Fruit fly (Drosophila melanogaster): ENCODE data around the gene GstZ2.

GstZ2 gene

dm6 chr3R:9491065-9491567, 30.7 kb upstream of the GstZ2 start (continued):
- no peak for TF ChIP-seq CG1233 (GFP tag; optimal IDR thresholded peaks at IDR 0.05)
- TF ChIP-seq CG7556 (GFP tag; optimal IDR thresholded peaks at IDR 0.05): no peak
- no peak for TF ChIP-seq ATbp (GFP tag; optimal IDR thresholded peaks at IDR 0.05)
- TF ChIP-seq dm (GFP tag; optimal IDR thresholded peaks at IDR 0.05): no peak
- TF ChIP-seq gcm2 (GFP tag; optimal IDR thresholded peaks at IDR 0.05): no peak
- no peak for TF ChIP-seq CG14050 (GFP tag; IDR thresholded peaks at IDR 0.05)
- TF ChIP-seq lmd (GFP tag; IDR thresholded peaks at IDR 0.05): no peak
- peak; percentile 25; the same call in 1 of the 2 replicates for TF ChIP-seq Adf1 (GFP tag; IDR thresholded peaks at IDR 0.05)
- no peak for TF ChIP-seq CG30431 (GFP tag; optimal IDR thresholded peaks at IDR 0.05)
- no peak for TF ChIP-seq CG15601 (tag; optimal IDR thresholded peaks at IDR 0.05)
- no peak for TF ChIP-seq nerfin-2 (GFP tag; IDR thresholded peaks at IDR 0.05; ENCODE audit: partially characterized antibody)
- TF ChIP-seq Pdp1 (GFP tag; optimal IDR thresholded peaks at IDR 0.05): no peak
- TF ChIP-seq lab (GFP tag; optimal IDR thresholded peaks at IDR 0.05): no peak
- no peak for TF ChIP-seq sug (tag; optimal IDR thresholded peaks at IDR 0.05)
- TF ChIP-seq bsh (GFP tag; optimal IDR thresholded peaks at IDR 0.05): no peak
- no peak for TF ChIP-seq MTF-1 (GFP tag; optimal IDR thresholded peaks at IDR 0.05; ENCODE audit: borderline replicate concordance)
- no peak for TF ChIP-seq CG11398 (GFP tag; optimal IDR thresholded peaks at IDR 0.05)
- TF ChIP-seq sima (GFP tag; optimal IDR thresholded peaks at IDR 0.05): no peak
- no peak for TF ChIP-seq HmgZ (tag; optimal IDR thresholded peaks at IDR 0.05)
- TF ChIP-seq tap (tag; optimal IDR thresholded peaks at IDR 0.05): no peak
- peak; percentile 43 for TF ChIP-seq scrt (GFP tag; optimal IDR thresholded peaks at IDR 0.05)
- TF ChIP-seq cg (GFP tag; optimal IDR thresholded peaks at IDR 0.05): peak; percentile 35
- TF ChIP-seq Hey (tag; optimal IDR thresholded peaks at IDR 0.05): peak; percentile 24
- no peak for TF ChIP-seq Oli (tag; optimal IDR thresholded peaks at IDR 0.05)
- no peak for TF ChIP-seq tio (GFP tag; optimal IDR thresholded peaks at IDR 0.05)
- TF ChIP-seq CG9609 (GFP tag; optimal IDR thresholded peaks at IDR 0.05): no peak
- peak; percentile 34 for TF ChIP-seq Fer1 (GFP tag; optimal IDR thresholded peaks at IDR 0.05)
- TF ChIP-seq h (optimal IDR thresholded peaks at IDR 0.05): no peak
- TF ChIP-seq CG4707 (GFP tag; optimal IDR thresholded peaks at IDR 0.05): no peak
- no peak for TF ChIP-seq dmrt11E (tag; optimal IDR thresholded peaks at IDR 0.05)
- 0 out of 2 replicates have a peak, but pooled peaks have one; percentile 26 for TF ChIP-seq CG32532 (GFP tag; IDR thresholded peaks at IDR 0.05)
- no peak for TF ChIP-seq CG14014 (GFP tag; IDR thresholded peaks at IDR 0.05)
- TF ChIP-seq tup (GFP tag; optimal IDR thresholded peaks at IDR 0.05): no peak
- no peak for TF ChIP-seq CG3838 (GFP tag; optimal IDR thresholded peaks at IDR 0.05)
- no peak for TF ChIP-seq crc (GFP tag; optimal IDR thresholded peaks at IDR 0.05)
- no peak for TF ChIP-seq Sox100B (GFP tag; optimal IDR thresholded peaks at IDR 0.05)
- no peak for TF ChIP-seq CG18262 (tag; optimal IDR thresholded peaks at IDR 0.05)
- peak; percentile 18; the same call in 1 of the 2 replicates for TF ChIP-seq amos (GFP tag; IDR thresholded peaks at IDR 0.05; ENCODE audit: partially characterized antibody)
- TF ChIP-seq CG34376 (GFP tag; optimal IDR thresholded peaks at IDR 0.05): no peak
- TF ChIP-seq CG2199 (GFP tag; IDR thresholded peaks at IDR 0.05): no peak
- TF ChIP-seq tgo (GFP tag; IDR thresholded peaks at IDR 0.05): no peak
- no peak for TF ChIP-seq sd (tag; optimal IDR thresholded peaks at IDR 0.05)
- no peak for TF ChIP-seq sens-2 (GFP tag; IDR thresholded peaks at IDR 0.05)
- no peak for TF ChIP-seq CG7963 (GFP tag; IDR thresholded peaks at IDR 0.05; ENCODE audit: partially characterized antibody)
- no peak for TF ChIP-seq Antp (GFP tag; optimal IDR thresholded peaks at IDR 0.05)
- no peak for TF ChIP-seq danr (GFP tag; IDR thresholded peaks at IDR 0.05)
- TF ChIP-seq CG4424 (GFP tag; optimal IDR thresholded peaks at IDR 0.05): no peak
